Worm (Caenorhabditis elegans) whole organism, early embryonic: ENCODE results near the gene C47E12.13.

Experiments used
- B0310.2 ChIP-seq: sonication (generic microtip); optimal IDR thresholded peaks from 2 replicates; lab custom pipeline; 2016; ENCODE audit warnings: mild to moderate bottlenecking, missing genetic modification characterization, missing compliant biosample characterization
- F13C5.2 ChIP-seq: sonication (generic microtip); optimal IDR thresholded peaks from 2 replicates; lab custom pipeline; 2017; ENCODE audit warnings: mild to moderate bottlenecking, missing genetic modification characterization, inconsistent platforms, missing compliant biosample characterization
- aly-1 ChIP-seq: sonication (generic microtip); optimal IDR thresholded peaks from 2 replicates; lab custom pipeline; 2016; ENCODE audit warnings: missing genetic modification characterization, missing compliant biosample characterization
- ama-1 ChIP-seq: fragments of 150-350 bp; optimal IDR thresholded peaks from 2 replicates; lab custom pipeline; 2014
- ceh-13 ChIP-seq: fragments of 200-800 bp; sonication (Bioruptor generic); optimal IDR thresholded peaks from 2 replicates; lab custom pipeline; 2018; ENCODE audit warnings: mild to moderate bottlenecking, missing genetic modification characterization, missing compliant biosample characterization
- ceh-36 ChIP-seq: sonication (generic microtip); optimal IDR thresholded peaks from 2 replicates; lab custom pipeline; 2016; ENCODE audit warnings: missing genetic modification characterization, inconsistent platforms, missing compliant biosample characterization
- ets-7 ChIP-seq: sonication (generic microtip); optimal IDR thresholded peaks from 2 replicates; lab custom pipeline; 2016; ENCODE audit warnings: missing genotype, missing genetic modification characterization, missing compliant biosample characterization
- flt-1 ChIP-seq: fragments of 200-800 bp; sonication (Bioruptor generic); IDR thresholded peaks from 2 replicates; pipeline ENCODE4 v1.3.6; 2022; ENCODE audit warnings: missing genetic modification characterization, missing compliant biosample characterization
- hmbx-1 ChIP-seq: sonication (generic microtip); optimal IDR thresholded peaks from 2 replicates; lab custom pipeline; 2016; ENCODE audit warnings: mild to moderate bottlenecking, missing genetic modification characterization, missing compliant biosample characterization
- hmg-4 ChIP-seq: fragments of 200-800 bp; sonication (Bioruptor generic); optimal IDR thresholded peaks from 2 replicates; lab custom pipeline; 2018; ENCODE audit warnings: mild to moderate bottlenecking, missing genetic modification characterization, missing compliant biosample characterization
- hnd-1 ChIP-seq: sonication (generic microtip); optimal IDR thresholded peaks from 2 replicates; lab custom pipeline; 2016; ENCODE audit warnings: missing genetic modification characterization, missing compliant biosample characterization
- pes-1 ChIP-seq: fragments of 200-800 bp; sonication (Bioruptor generic); IDR thresholded peaks from 2 replicates; pipeline ENCODE4 v1.3.6; 2022; ENCODE audit warnings: missing genetic modification reagents, missing genetic modification characterization, missing compliant biosample characterization
- scrt-1 ChIP-seq: fragments of 200-800 bp; sonication (Bioruptor generic); IDR thresholded peaks from 2 replicates; pipeline ENCODE4 v1.3.6; 2022; ENCODE audit warnings: missing genetic modification characterization, missing compliant biosample characterization
- sea-1 ChIP-seq: fragments of 200-800 bp; sonication (Bioruptor generic); conservative IDR thresholded peaks from 2 replicates; pipeline ENCODE4 v1.3.6; 2022; ENCODE audit warnings: missing genetic modification characterization, missing compliant biosample characterization
- tbx-11 ChIP-seq: fragments of 200-800 bp; sonication (Bioruptor generic); IDR thresholded peaks from 2 replicates; pipeline ENCODE4 v1.3.6; 2022; ENCODE audit warnings: missing genetic modification characterization, missing compliant biosample characterization
- tbx-37 ChIP-seq: fragments of 200-800 bp; sonication (Bioruptor generic); conservative IDR thresholded peaks from 2 replicates; pipeline ENCODE4 v1.3.6; 2022; ENCODE audit warnings: missing genetic modification reagents, missing genetic modification characterization, missing compliant biosample characterization
- tra-4 ChIP-seq: sonication (generic microtip); optimal IDR thresholded peaks from 2 replicates; lab custom pipeline; 2017; ENCODE audit warnings: missing genetic modification characterization, missing compliant biosample characterization

C47E12.13 gene

ce11 chrIV:9974392-9974791 is 32.3 kb downstream of the C47E12.13 start, which contains the start of gene C47E12.9:
TSS of gene C47E12.9 (plus strand) at chrIV:9974692.
- TF ChIP-seq ceh-36 (tag; lab: Kevin White, UChicago) (no peak), ets-7 (tag; lab: Kevin White, UChicago) (no peak), aly-1 (tag; lab: Kevin White, UChicago) (no peak), F13C5.2 (no peak), hmg-4 (GFP tag; lab: Kevin White, UChicago) (no peak), sea-1 (GFP tag; lab: Robert Waterston, UW) (no peak), hnd-1 (tag; lab: Kevin White, UChicago) (no peak), flt-1 (GFP tag; lab: Robert Waterston, UW) (no peak), ceh-13 (GFP tag; lab: Kevin White, UChicago) (no peak), ama-1 (no peak), hmbx-1 (tag; lab: Kevin White, UChicago) (no peak), scrt-1 (GFP tag; lab: Robert Waterston, UW) (no peak), pes-1 (GFP tag; lab: Robert Waterston, UW) (no peak), tbx-37 (GFP tag; lab: Robert Waterston, UW) (no peak), tbx-11 (no peak), tra-4 (tag; lab: Kevin White, UChicago) (no peak), B0310.2 (tag; lab: Kevin White, UChicago) (no peak)

ce11 chrIV:9972629-9973028 is 34.1 kb downstream of the C47E12.13 start, which contains the start of the genes C47E12.12 and C47E12.10:
TSS of gene C47E12.12 (minus strand) at chrIV:9972729.
TSS of gene C47E12.10 (plus strand) at chrIV:9972800.
- TF ChIP-seq tra-4 (tag; lab: Kevin White, UChicago) (no peak), flt-1 (GFP tag; lab: Robert Waterston, UW) (no peak), ceh-13 (GFP tag; lab: Kevin White, UChicago) (no peak), hmbx-1 (tag; lab: Kevin White, UChicago) (no peak), ama-1 (no peak), tbx-37 (GFP tag; lab: Robert Waterston, UW) (no peak), B0310.2 (tag; lab: Kevin White, UChicago) (no peak), hmg-4 (GFP tag; lab: Kevin White, UChicago) (no peak), ets-7 (tag; lab: Kevin White, UChicago) (no peak), tbx-11 (no peak)

- TF ChIP-seq hmbx-1 (tag; lab: Kevin White, UChicago) (no peak), flt-1 (GFP tag; lab: Robert Waterston, UW) (no peak), aly-1 (tag; lab: Kevin White, UChicago) (no peak), sea-1 (GFP tag; lab: Robert Waterston, UW) (no peak), hmg-4 (GFP tag; lab: Kevin White, UChicago) (no peak), tbx-37 (GFP tag; lab: Robert Waterston, UW) (no peak), B0310.2 (tag; lab: Kevin White, UChicago) (no peak), tbx-11 (no peak), ets-7 (tag; lab: Kevin White, UChicago) (no peak), tra-4 (tag; lab: Kevin White, UChicago) (no peak), hnd-1 (tag; lab: Kevin White, UChicago) (no peak), scrt-1 (GFP tag; lab: Robert Waterston, UW) (no peak), F13C5.2 (no peak), ceh-13 (GFP tag; lab: Kevin White, UChicago) (no peak), ama-1 (no peak), ceh-36 (tag; lab: Kevin White, UChicago) (no peak), pes-1 (GFP tag; lab: Robert Waterston, UW) (no peak)
Measured at ce11 chrIV:9969081-9969480, 37.6 kb downstream of the C47E12.13 start, which contains the start of the genes kin-5 and C47E12.11. TSS of gene kin-5 (minus strand) at chrIV:9969181. TSS of gene C47E12.11 (plus strand) at chrIV:9969400.

DNA sequence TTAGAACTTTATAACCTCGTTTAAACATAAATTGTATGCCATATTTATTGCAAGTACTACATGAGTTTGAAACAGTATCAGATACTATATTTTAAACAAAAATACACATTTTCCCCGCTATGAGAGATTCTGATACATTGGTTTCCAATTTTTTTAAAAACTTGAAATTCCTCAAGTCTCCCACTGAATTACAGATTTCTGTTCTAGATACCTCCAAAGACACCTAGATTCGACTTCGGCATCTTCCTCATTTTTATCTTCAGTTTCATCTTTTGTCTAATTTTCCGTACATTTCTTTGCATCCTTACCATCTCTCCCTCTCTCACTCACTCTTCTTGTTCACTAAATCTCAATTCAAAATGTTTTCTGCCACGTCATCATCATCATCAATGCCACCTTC is 42.7 kb downstream of the C47E12.13 start, which contains the start of gene T13H10.2:
T13H10.2 (plus strand) TSS at position 301 of the 400 bp plus-strand sequence.
- TF ChIP-seq ceh-13 (GFP tag; lab: Kevin White, UChicago) (no peak), ama-1 (no peak), tbx-37 (GFP tag; lab: Robert Waterston, UW) (no peak), scrt-1 (GFP tag; lab: Robert Waterston, UW) (no peak), ceh-36 (tag; lab: Kevin White, UChicago) (no peak), F13C5.2 (no peak), hmbx-1 (tag; lab: Kevin White, UChicago) (no peak), B0310.2 (tag; lab: Kevin White, UChicago) (no peak), aly-1 (tag; lab: Kevin White, UChicago) (no peak), tra-4 (tag; lab: Kevin White, UChicago) (no peak), hnd-1 (tag; lab: Kevin White, UChicago) (no peak), tbx-11 (no peak), hmg-4 (GFP tag; lab: Kevin White, UChicago) (no peak), sea-1 (GFP tag; lab: Robert Waterston, UW) (no peak), ets-7 (tag; lab: Kevin White, UChicago) (no peak), flt-1 (GFP tag; lab: Robert Waterston, UW) (no peak), pes-1 (GFP tag; lab: Robert Waterston, UW) (no peak)
